Fruit fly (Drosophila melanogaster) whole organism, wandering third instar larva: ENCODE data around the gene MtnE.

Experiments used
- Abd-B ChIP-seq: fragments of >200 bp; optimal IDR thresholded peaks from 2 replicates; lab custom pipeline; 2017; ENCODE audit warnings: missing biosample characterization, missing genetic modification characterization
- CG9705 ChIP-seq: fragments of 200-800 bp; sonication (Bioruptor generic); optimal IDR thresholded peaks from 2 replicates; lab custom pipeline; 2018; ENCODE audit warnings: missing biosample characterization, mild to moderate bottlenecking, missing genetic modification characterization
- CrebA ChIP-seq: fragments of 200-800 bp; sonication (Bioruptor generic); optimal IDR thresholded peaks from 2 replicates; lab custom pipeline; 2016; ENCODE audit warnings: missing biosample characterization, mild to moderate bottlenecking, missing genetic modification characterization, borderline replicate concordance
- Dfd ChIP-seq: fragments of >200 bp; optimal IDR thresholded peaks from 2 replicates; lab custom pipeline; 2017; ENCODE audit warnings: missing biosample characterization, missing genetic modification characterization
- Dif ChIP-seq: fragments of 200-275, 200-300 bp; sonication (Bioruptor generic); optimal IDR thresholded peaks from 2 replicates; lab custom pipeline; 2018; ENCODE audit warnings: missing biosample characterization, missing genetic modification characterization; ENCODE audit not compliant: partially characterized antibody
- HLH106 ChIP-seq: fragments of 200-800 bp; optimal IDR thresholded peaks from 3 replicates; lab custom pipeline; 2019; ENCODE audit warnings: missing biosample characterization, mild to moderate bottlenecking, missing genetic modification characterization, moderate library complexity
- Hnf4 ChIP-seq: fragments of 200-800 bp; sonication (Bioruptor generic); optimal IDR thresholded peaks from 2 replicates; lab custom pipeline; 2016; ENCODE audit warnings: missing biosample characterization, mild to moderate bottlenecking, missing genetic modification characterization
- Hr78 ChIP-seq: fragments of >200 bp; optimal IDR thresholded peaks from 2 replicates; lab custom pipeline; 2017; ENCODE audit warnings: missing biosample characterization, missing genetic modification characterization
- Hr83 ChIP-seq: fragments of 200-300 bp; sonication (Bioruptor generic); optimal IDR thresholded peaks from 2 replicates; lab custom pipeline; 2016; ENCODE audit warnings: missing biosample characterization, mild to moderate bottlenecking, missing genetic modification characterization, moderate library complexity; ENCODE audit not compliant: poor library complexity, severe bottlenecking
- Jra ChIP-seq: sonication (Bioruptor generic); optimal IDR thresholded peaks from 2 replicates; lab custom pipeline; 2016; ENCODE audit warnings: missing biosample characterization, missing genetic modification characterization
- Mio ChIP-seq: sonication (Bioruptor generic); optimal IDR thresholded peaks from 2 replicates; lab custom pipeline; 2016; ENCODE audit warnings: missing biosample characterization, missing genetic modification characterization
- Myc ChIP-seq: fragments of >200 bp; optimal IDR thresholded peaks from 2 replicates; lab custom pipeline; 2017
- N ChIP-seq: fragments of >200 bp; optimal IDR thresholded peaks from 2 replicates; lab custom pipeline; 2018; ENCODE audit warnings: missing biosample characterization, missing external identifiers, missing genetic modification characterization
- OdsH ChIP-seq: fragments of 200-800 bp; sonication (Bioruptor generic); optimal IDR thresholded peaks from 2 replicates; lab custom pipeline; 2016; ENCODE audit warnings: missing biosample characterization, mild to moderate bottlenecking, missing genetic modification characterization
- Rel ChIP-seq, 2 experiments: fragments of 200-800 bp; sonication (Bioruptor generic) in 1 of 2; optimal IDR thresholded peaks; 2 replicates in 1 of 2; 3 replicates in 1 of 2; lab custom pipeline; 2016 to 2019; ENCODE audit warnings: mild to moderate bottlenecking in 2 of 2, missing biosample characterization in 2 of 2, missing genetic modification characterization in 2 of 2, moderate library complexity in 1 of 2
- Sp1 ChIP-seq: fragments of 200-800 bp; sonication (Bioruptor generic); optimal IDR thresholded peaks from 3 replicates; lab custom pipeline; 2019; ENCODE audit warnings: missing biosample characterization, mild to moderate bottlenecking, missing genetic modification characterization, moderate library complexity
- Vsx2 ChIP-seq: fragments of 200-300, 225-300 bp; sonication (Bioruptor generic); optimal IDR thresholded peaks from 2 replicates; lab custom pipeline; 2018; ENCODE audit warnings: missing biosample characterization, missing genetic modification characterization; ENCODE audit not compliant: partially characterized antibody
- br ChIP-seq: fragments of 200-800 bp; sonication (Bioruptor generic); optimal IDR thresholded peaks from 2 replicates; lab custom pipeline; 2016; ENCODE audit warnings: missing biosample characterization, missing genetic modification characterization
- brk ChIP-seq: fragments of 200-800 bp; sonication (Bioruptor generic); optimal IDR thresholded peaks from 2 replicates; lab custom pipeline; 2016; ENCODE audit warnings: missing biosample characterization, mild to moderate bottlenecking, missing genetic modification characterization
- dl ChIP-seq, 2 experiments: fragments of 175-275, 200-275 bp in 1 of 2; fragments of 200-275 bp in 1 of 2; sonication (Bioruptor generic); optimal IDR thresholded peaks; lab custom pipeline; 2018; ENCODE audit warnings: mild to moderate bottlenecking in 2 of 2, missing biosample characterization in 2 of 2, missing genetic modification characterization in 2 of 2, moderate library complexity in 2 of 2; ENCODE audit not compliant: partially characterized antibody in 2 of 2, insufficient read depth in 1 of 2
- dmrt93B ChIP-seq: fragments of 200-800 bp; sonication (Bioruptor generic); optimal IDR thresholded peaks from 2 replicates; lab custom pipeline; 2018; ENCODE audit warnings: missing biosample characterization, mild to moderate bottlenecking, missing genetic modification characterization
- dsf ChIP-seq: sonication (Bioruptor generic); optimal IDR thresholded peaks from 2 replicates; lab custom pipeline; 2016; ENCODE audit warnings: missing biosample characterization, missing genetic modification characterization, borderline replicate concordance
- ey ChIP-seq: fragments of 200-800 bp; sonication (Bioruptor generic); optimal IDR thresholded peaks from 2 replicates; lab custom pipeline; 2016; ENCODE audit warnings: missing biosample characterization, missing genetic modification characterization
- foxo ChIP-seq, 2 experiments: fragments of 200-800 bp; sonication (Bioruptor generic); optimal IDR thresholded peaks; 2 replicates in 1 of 2; 3 replicates in 1 of 2; lab custom pipeline; 2016 to 2017; ENCODE audit warnings: missing biosample characterization in 2 of 2, missing genetic modification characterization in 2 of 2
- fru ChIP-seq: fragments of 200-800 bp; sonication (Bioruptor generic); optimal IDR thresholded peaks from 3 replicates; lab custom pipeline; 2016; ENCODE audit warnings: missing biosample characterization, mild to moderate bottlenecking, missing genetic modification characterization
- h ChIP-seq: fragments of 200-800 bp; sonication (Bioruptor generic); optimal IDR thresholded peaks from 3 replicates; lab custom pipeline; 2016; ENCODE audit warnings: missing biosample characterization, mild to moderate bottlenecking, missing genetic modification characterization
- jim ChIP-seq: fragments of 175-275, 200-325 bp; sonication (Bioruptor generic); optimal IDR thresholded peaks from 2 replicates; lab custom pipeline; 2016; ENCODE audit warnings: missing biosample characterization, mild to moderate bottlenecking, missing genetic modification characterization
- lola ChIP-seq: fragments of >200 bp; optimal IDR thresholded peaks from 2 replicates; lab custom pipeline; 2017; ENCODE audit warnings: missing biosample characterization, missing genetic modification characterization
- pan ChIP-seq: fragments of >200 bp; optimal IDR thresholded peaks from 2 replicates; lab custom pipeline; 2017
- psq ChIP-seq: fragments of 200-800 bp; sonication (Bioruptor generic); optimal IDR thresholded peaks from 3 replicates; lab custom pipeline; 2017; ENCODE audit warnings: missing biosample characterization, mild to moderate bottlenecking, missing genetic modification characterization, moderate library complexity
- rgr ChIP-seq: fragments of 200-800 bp; sonication (Bioruptor generic); optimal IDR thresholded peaks from 3 replicates; lab custom pipeline; 2016; ENCODE audit warnings: missing biosample characterization, mild to moderate bottlenecking, missing genetic modification characterization
- sage ChIP-seq: fragments of 200-800 bp; sonication (Bioruptor generic); optimal IDR thresholded peaks from 2 replicates; lab custom pipeline; 2016; ENCODE audit warnings: missing biosample characterization, mild to moderate bottlenecking, missing genetic modification characterization
- sv ChIP-seq: fragments of 200-800 bp; sonication (Bioruptor generic); optimal IDR thresholded peaks from 3 replicates; lab custom pipeline; 2016; ENCODE audit warnings: missing biosample characterization, missing genetic modification characterization
- woc ChIP-seq: sonication (Bioruptor generic); optimal IDR thresholded peaks from 2 replicates; lab custom pipeline; 2016; ENCODE audit warnings: missing biosample characterization, mild to moderate bottlenecking, missing genetic modification characterization

MtnE gene

DNA sequence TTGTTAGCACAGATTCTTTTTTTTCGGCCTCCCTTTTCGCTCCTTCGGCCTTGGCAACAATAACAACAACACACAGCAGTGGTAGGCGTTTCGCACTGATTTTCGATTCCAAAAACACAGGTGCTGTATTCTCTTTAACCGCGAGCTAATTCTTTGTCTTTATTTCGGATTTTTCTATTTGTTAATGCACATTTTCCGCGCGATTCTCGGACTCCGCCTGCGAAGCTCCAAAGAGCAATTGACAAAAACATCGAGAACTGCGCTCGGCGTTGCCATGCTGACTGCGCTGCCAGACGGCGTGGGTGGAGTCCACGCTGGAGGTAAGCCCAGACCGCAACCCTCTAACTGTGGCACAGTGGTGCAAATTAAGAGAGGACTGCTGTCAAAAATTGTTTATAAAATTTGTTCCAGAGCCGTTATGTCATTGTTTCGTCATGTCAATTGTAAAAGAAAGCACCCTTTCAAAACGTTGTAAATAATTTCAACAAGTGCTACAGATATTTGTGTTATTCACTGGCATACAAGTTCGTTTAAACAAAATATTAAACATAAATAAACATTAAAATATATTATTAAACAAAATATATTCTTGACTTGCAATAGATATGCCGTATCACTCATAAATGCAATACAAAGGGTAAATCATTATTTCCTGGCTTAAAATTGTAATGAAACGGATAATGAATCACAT is 23.1 kb upstream of the MtnE start, which contains the start of the genes DPCoAC and CG5180 (continued):
- TF ChIP-seq dl (GFP tag; optimal IDR thresholded peaks at IDR 0.05; lab: Kevin White, UChicago; ENCODE audit: insufficient read depth in 1 of 2, partially characterized antibody in 2 of 2) (peak in 1 of 2 experiments; percentile 21), Vsx2 (GFP tag; lab: Kevin White, UChicago) (no peak), psq (GFP tag; lab: Kevin White, UChicago) (peak; percentile 77), Hr78 (GFP tag; lab: Kevin White, UChicago) (no peak)

DNA sequence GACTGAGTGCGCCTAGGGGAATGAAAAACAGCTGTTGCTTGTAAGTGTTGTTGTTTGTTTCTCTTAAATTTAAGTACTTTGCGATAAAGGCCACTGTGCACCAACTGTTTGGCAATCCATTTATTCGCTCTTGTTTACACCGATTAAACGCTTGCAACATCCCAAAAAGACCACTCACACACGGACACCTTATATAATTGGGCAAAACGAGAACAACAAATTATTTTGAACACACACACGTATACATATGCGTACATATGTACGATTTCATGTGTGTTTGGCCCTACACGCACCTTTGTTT is 22.6 kb upstream of the MtnE start:
- TF ChIP-seq Hr78 (GFP tag; lab: Kevin White, UChicago) (no peak), Myc (lab: Kevin White, UChicago) (no peak), N (no peak), pan (lab: Kevin White, UChicago) (no peak), dsf (GFP tag; lab: Kevin White, UChicago) (no peak), h (GFP tag; lab: Kevin White, UChicago) (no peak), Sp1 (GFP tag; lab: Kevin White, UChicago) (no peak), lola (GFP tag; lab: Kevin White, UChicago) (no peak), HLH106 (tag; lab: Kevin White, UChicago) (no peak), Abd-B (GFP tag; lab: Kevin White, UChicago) (no peak), fru (GFP tag; lab: Kevin White, UChicago) (no peak), Mio (no peak), CrebA (no peak), Hnf4 (GFP tag; lab: Kevin White, UChicago) (no peak), dmrt93B (GFP tag; lab: Kevin White, UChicago) (no peak), Vsx2 (GFP tag; lab: Kevin White, UChicago) (no peak), CG9705 (no peak), psq (GFP tag; lab: Kevin White, UChicago) (no peak)

DNA sequence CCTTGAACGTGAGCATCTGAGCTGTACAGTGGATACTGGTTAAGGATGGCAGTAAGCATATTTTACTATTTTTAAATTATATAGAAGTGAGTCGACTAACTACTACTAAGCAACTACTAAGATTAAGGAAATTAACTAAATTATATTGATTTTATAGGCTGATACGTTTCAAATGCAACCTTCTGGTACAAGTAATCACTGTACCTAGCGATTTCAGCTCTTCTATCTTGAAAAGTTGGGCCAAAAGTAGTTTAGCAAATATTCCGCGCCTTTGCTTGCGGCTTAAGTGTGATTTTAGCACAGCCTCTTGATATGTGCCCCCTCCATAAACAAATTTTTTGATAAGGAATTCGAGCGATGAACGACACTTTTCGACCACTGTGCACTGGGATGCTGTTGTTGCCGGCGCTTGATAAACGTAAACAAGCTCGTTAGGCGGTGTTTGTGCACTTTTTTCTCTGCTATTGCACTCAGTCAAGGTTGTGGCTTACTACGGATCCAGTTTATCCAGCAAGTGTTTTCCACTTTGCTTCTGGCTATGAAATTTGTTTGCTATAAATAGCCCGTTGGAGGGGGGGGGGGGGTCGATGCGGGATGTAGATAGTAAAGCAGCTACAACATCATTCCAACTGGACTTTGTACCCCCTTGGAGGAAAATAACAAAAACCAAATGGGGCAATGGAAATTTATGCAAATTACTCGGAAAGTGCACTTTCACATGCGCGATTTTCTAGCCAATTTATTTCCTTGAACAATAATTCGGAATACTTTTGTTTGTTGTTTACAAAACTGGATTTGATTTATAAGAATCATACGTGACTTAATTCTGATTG is 22.0 kb upstream of the MtnE start:
- peak; percentile 54 for TF ChIP-seq HLH106 (tag; lab: Kevin White, UChicago)
- TF ChIP-seq Jra (GFP tag; lab: Kevin White, UChicago), result no peak
- peak; percentile 9 for TF ChIP-seq Hnf4 (GFP tag; lab: Kevin White, UChicago)
- no peak for TF ChIP-seq CrebA
- peak; percentile 18 for TF ChIP-seq Sp1 (GFP tag; lab: Kevin White, UChicago)
- TF ChIP-seq OdsH (GFP tag; lab: Kevin White, UChicago), result peak; percentile 67
- TF ChIP-seq dmrt93B (GFP tag; lab: Kevin White, UChicago), result peak; percentile 37
- no peak for TF ChIP-seq Hr83 (GFP tag; lab: Kevin White, UChicago)
- TF ChIP-seq br, result peak; percentile 55
- TF ChIP-seq Abd-B (GFP tag; lab: Kevin White, UChicago), result no peak
- TF ChIP-seq h (GFP tag; lab: Kevin White, UChicago), result peak; percentile 82
- peak; percentile 14 for TF ChIP-seq brk
- TF ChIP-seq Dif, result peak; percentile 4
- no peak for TF ChIP-seq jim (GFP tag; lab: Kevin White, UChicago)
- no peak for TF ChIP-seq dl (GFP tag; optimal IDR thresholded peaks at IDR 0.05; lab: Kevin White, UChicago; ENCODE audit: insufficient read depth in 1 of 2, partially characterized antibody in 2 of 2)
- TF ChIP-seq ey (GFP tag; lab: Kevin White, UChicago), result peak; percentile 62
- no peak for TF ChIP-seq pan (lab: Kevin White, UChicago)
- TF ChIP-seq rgr, result peak; percentile 60
- peak in 1 of 2 experiments; percentile 76 for TF ChIP-seq foxo (GFP tag; optimal IDR thresholded peaks at IDR 0.05; lab: Kevin White, UChicago)
- peak; percentile 72 for TF ChIP-seq woc (GFP tag; lab: Kevin White, UChicago)
- TF ChIP-seq Dfd (GFP tag; lab: Kevin White, UChicago), result no peak
- peak; percentile 47 for TF ChIP-seq psq (GFP tag; lab: Kevin White, UChicago)
- peak; percentile 72 for TF ChIP-seq fru (GFP tag; lab: Kevin White, UChicago)
- no peak for TF ChIP-seq Mio
- TF ChIP-seq sage (GFP tag; lab: Kevin White, UChicago), result no peak
- TF ChIP-seq Rel (GFP tag; optimal IDR thresholded peaks at IDR 0.05; lab: Kevin White, UChicago), result no peak
- TF ChIP-seq Rel (tag; optimal IDR thresholded peaks at IDR 0.05; lab: Kevin White, UChicago), result no peak
- peak; percentile 37 for TF ChIP-seq sv (GFP tag; lab: Kevin White, UChicago)
- TF ChIP-seq lola (GFP tag; lab: Kevin White, UChicago), result no peak
- TF ChIP-seq Hr78 (GFP tag; lab: Kevin White, UChicago), result no peak
